Worm (Caenorhabditis elegans): ENCODE data around the gene str-6.

DNA sequence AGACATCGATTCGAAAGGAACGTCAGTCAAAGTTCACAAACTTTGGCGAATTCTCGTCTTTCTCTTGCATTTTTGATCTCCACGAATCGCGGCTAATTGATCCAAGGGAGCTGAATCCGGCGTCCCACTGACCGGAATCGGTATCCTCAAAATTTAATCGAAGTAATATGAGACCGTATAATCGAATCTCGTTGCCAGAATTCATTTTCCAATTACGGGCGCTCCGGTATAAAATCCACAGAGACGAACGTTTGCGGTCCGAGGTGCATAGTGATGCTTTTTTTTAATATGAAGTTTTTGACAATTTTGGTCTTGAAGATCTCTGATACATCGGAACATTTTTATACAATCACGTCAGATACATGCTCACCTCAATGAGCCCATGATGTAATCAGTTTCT, 7.6 kb upstream of the str-6 start:
- TF ChIP-seq tab-1 (GFP tag; IDR thresholded peaks at IDR 0.05) (no peak), T22C8.4 (GFP tag; IDR thresholded peaks at IDR 0.05) (no peak), ztf-29 (GFP tag; IDR thresholded peaks at IDR 0.05) (no peak)

All from whole organism, midembryonic.